Worm (Caenorhabditis elegans): Measurements from ENCODE around the gene oig-3.

The oig-3 gene

ce11 chrV:14726596-14726995 lies 2.8 kb upstream of the oig-3 start, which contains the start of gene Y50E8A.1:
Y50E8A.1 (plus strand) TSS chrV:14726896.
- TF ChIP-seq aha-1 (tag) = peak; percentile 72
- TF ChIP-seq snpc-1.2 (GFP tag; IDR thresholded peaks at IDR 0.05) = no peak

- TF ChIP-seq pha-4 (GFP tag; IDR thresholded peaks at IDR 0.05) = no peak
- no peak for TF ChIP-seq pha-4 (tag; optimal IDR thresholded peaks at IDR 0.05)
- no peak for TF ChIP-seq R02D3.7 (tag; optimal IDR thresholded peaks at IDR 0.05)
- no peak for TF ChIP-seq dmd-9 (GFP tag; IDR thresholded peaks at IDR 0.05)
- no peak for TF ChIP-seq fos-1 (tag; optimal IDR thresholded peaks at IDR 0.05)
- no peak for TF ChIP-seq F37D6.2 (tag; optimal IDR thresholded peaks at IDR 0.05)
- no peak for TF ChIP-seq hif-1 (tag; optimal IDR thresholded peaks at IDR 0.05)
Observed at ce11 chrV:14728754-14729153, 689 bp upstream of the oig-3 start, which contains the start of gene Y50E8A.2. Y50E8A.2 (minus strand) TSS chrV:14728854.

- no peak for TF ChIP-seq lir-3 (tag; optimal IDR thresholded peaks at IDR 0.05)
- no peak for TF ChIP-seq nhr-111 (GFP tag; optimal IDR thresholded peaks at IDR 0.05)
- TF ChIP-seq saeg-2 (GFP tag; IDR thresholded peaks at IDR 0.05) = no peak
- no peak for TF ChIP-seq Y5F2A.4 (GFP tag; optimal IDR thresholded peaks at IDR 0.05)
- no peak for TF ChIP-seq nhr-11 (tag; optimal IDR thresholded peaks at IDR 0.05)
- peak; percentile 87 for TF ChIP-seq nhr-6 (tag; optimal IDR thresholded peaks at IDR 0.05)
- TF ChIP-seq ctbp-1 (GFP tag; IDR thresholded peaks at IDR 0.05) = no peak
- no peak for TF ChIP-seq ceh-44 (GFP tag; IDR thresholded peaks at IDR 0.05)
- no peak for TF ChIP-seq mxl-3 (GFP tag; optimal IDR thresholded peaks at IDR 0.05)
- no peak for TF ChIP-seq set-16 (GFP tag; IDR thresholded peaks at IDR 0.05)
- TF ChIP-seq aha-1 (tag) = peak; percentile 89
- TF ChIP-seq fkh-10 (GFP tag; optimal IDR thresholded peaks at IDR 0.05) = no peak
- no peak for TF ChIP-seq ama-1 (optimal IDR thresholded peaks at IDR 0.05)
- TF ChIP-seq mes-2 (tag; optimal IDR thresholded peaks at IDR 0.05; ENCODE audit: poor library complexity, severe bottlenecking) = peak; percentile 35
- TF ChIP-seq hif-1 (tag; optimal IDR thresholded peaks at IDR 0.05) = no peak
- TF ChIP-seq F49E8.2 (tag; optimal IDR thresholded peaks at IDR 0.05; ENCODE audit: borderline replicate concordance) = no peak
- no peak for TF ChIP-seq nhr-237 (tag; optimal IDR thresholded peaks at IDR 0.05)
- TF ChIP-seq zip-11 (GFP tag; IDR thresholded peaks at IDR 0.05) = no peak
- TF ChIP-seq Y105C5A.15 (GFP tag; IDR thresholded peaks at IDR 0.05) = no peak
- TF ChIP-seq lin-38 (GFP tag; IDR thresholded peaks at IDR 0.05) = peak; percentile 85; the same call in 1 of the 2 replicates
- peak; percentile 52 for TF ChIP-seq R02D3.7 (tag; optimal IDR thresholded peaks at IDR 0.05)
- TF ChIP-seq dpl-1 (GFP tag; optimal IDR thresholded peaks at IDR 0.05) = peak; percentile 84
- TF ChIP-seq nhr-42 (GFP tag; IDR thresholded peaks at IDR 0.05) = no peak
- no peak for TF ChIP-seq egl-27 (tag; optimal IDR thresholded peaks at IDR 0.05)
- TF ChIP-seq nhr-10 (tag; optimal IDR thresholded peaks at IDR 0.05) = no peak
- TF ChIP-seq nhr-76 (tag; optimal IDR thresholded peaks at IDR 0.05) = no peak
- TF ChIP-seq ces-1 (GFP tag; optimal IDR thresholded peaks at IDR 0.05) = peak; percentile 27
- TF ChIP-seq aly-2 (tag; optimal IDR thresholded peaks at IDR 0.05) = no peak
- no peak for TF ChIP-seq F44E2.7 (GFP tag; IDR thresholded peaks at IDR 0.05)
- TF ChIP-seq nhr-102 (tag; optimal IDR thresholded peaks at IDR 0.05) = no peak
Observed at ce11 chrV:14734187-14734765, 4.8 kb downstream of the oig-3 start, which contains the start of gene unc-61. unc-61 (minus strand) TSS chrV:14734237.

ce11 chrV:14736851-14737250 lies 7.4 kb downstream of the oig-3 start, which contains the start of gene Y50E8A.5:
Y50E8A.5 (minus strand) TSS chrV:14736951.
- TF ChIP-seq mes-2 (tag; optimal IDR thresholded peaks at IDR 0.05; ENCODE audit: poor library complexity, severe bottlenecking) (no peak), aha-1 (tag) (no peak), Y5F2A.4 (GFP tag; optimal IDR thresholded peaks at IDR 0.05) (no peak), unc-39 (tag; optimal IDR thresholded peaks at IDR 0.05) (no peak), pqm-1 (tag; optimal IDR thresholded peaks at IDR 0.05) (no peak), unc-130 (GFP tag; optimal IDR thresholded peaks at IDR 0.05) (no peak), ceh-82 (tag; optimal IDR thresholded peaks at IDR 0.05) (no peak)

Measured in whole organism, L4 larva.